Fruit fly (Drosophila melanogaster): Measurements from ENCODE around the gene CG45067.

The CG45067 gene

dm6 chr3L:3143383-3143962, 29.2 kb upstream of the CG45067 start, which contains the start of the genes CG11537 and Alg2 (continued):
- TF ChIP-seq Elba2 (GFP tag; optimal IDR thresholded peaks at IDR 0.05) (no peak), Dbx (GFP tag; IDR thresholded peaks at IDR 0.05) (no peak), CG4424 (GFP tag; optimal IDR thresholded peaks at IDR 0.05) (peak; percentile 11), Dfd (GFP tag; optimal IDR thresholded peaks at IDR 0.05) (no peak), crp (GFP tag; optimal IDR thresholded peaks at IDR 0.05) (peak in 1 of 2 experiments; percentile 80), CG16813 (GFP tag; IDR thresholded peaks at IDR 0.05; ENCODE audit: partially characterized antibody) (no peak), Opbp (GFP tag; IDR thresholded peaks at IDR 0.05; ENCODE audit: partially characterized antibody) (no peak), CG1024 (GFP tag; IDR thresholded peaks at IDR 0.05) (no peak), btn (GFP tag; optimal IDR thresholded peaks at IDR 0.05) (no peak), zf30C (GFP tag; optimal IDR thresholded peaks at IDR 0.05) (no peak), ham (GFP tag; IDR thresholded peaks at IDR 0.05) (no peak), CrebB (tag; optimal IDR thresholded peaks at IDR 0.05) (no peak), CG11247 (GFP tag; IDR thresholded peaks at IDR 0.05) (peak; percentile 36; the same call in 1 of the 2 replicates), ERR (GFP tag; optimal IDR thresholded peaks at IDR 0.05) (no peak), chinmo (GFP tag; IDR thresholded peaks at IDR 0.05; ENCODE audit: partially characterized antibody) (no peak), CG3838 (GFP tag; optimal IDR thresholded peaks at IDR 0.05) (no peak), Atf-2 (GFP tag; optimal IDR thresholded peaks at IDR 0.05) (no peak), CG12155 (GFP tag; optimal IDR thresholded peaks at IDR 0.05) (peak; percentile 28), wdn (GFP tag; IDR thresholded peaks at IDR 0.05) (no peak), Mad (GFP tag; optimal IDR thresholded peaks at IDR 0.05) (no peak), hth (optimal IDR thresholded peaks at IDR 0.05) (no peak), hbn (GFP tag; IDR thresholded peaks at IDR 0.05; ENCODE audit: partially characterized antibody) (no peak), B-H2 (GFP tag; optimal IDR thresholded peaks at IDR 0.05) (no peak), mirr (GFP tag; optimal IDR thresholded peaks at IDR 0.05) (no peak), tup (GFP tag; optimal IDR thresholded peaks at IDR 0.05) (no peak), CG13775 (GFP tag; optimal IDR thresholded peaks at IDR 0.05) (peak; percentile 25), salm (tag; optimal IDR thresholded peaks at IDR 0.05) (no peak), CG7839 (tag; optimal IDR thresholded peaks at IDR 0.05) (peak; percentile 21), ranshi (GFP tag; IDR thresholded peaks at IDR 0.05) (no peak), Nf-YA (GFP tag; IDR thresholded peaks at IDR 0.05) (no peak), Aef1 (GFP tag; IDR thresholded peaks at IDR 0.05) (no peak), gcm (GFP tag; optimal IDR thresholded peaks at IDR 0.05) (no peak), CG30403 (GFP tag; optimal IDR thresholded peaks at IDR 0.05) (peak; percentile 22), disco-r (GFP tag; optimal IDR thresholded peaks at IDR 0.05) (no peak), Lpt (GFP tag; optimal IDR thresholded peaks at IDR 0.05) (no peak), Sox102F (GFP tag; optimal IDR thresholded peaks at IDR 0.05) (no peak), ase (GFP tag; IDR thresholded peaks at IDR 0.05) (no peak), slbo (GFP tag; IDR thresholded peaks at IDR 0.05) (peak; percentile 75), knrl (GFP tag; IDR thresholded peaks at IDR 0.05; ENCODE audit: partially characterized antibody) (no peak), her (GFP tag; optimal IDR thresholded peaks at IDR 0.05) (no peak), jing (GFP tag; optimal IDR thresholded peaks at IDR 0.05) (no peak), esg (GFP tag; conservative IDR thresholded peaks at IDR 0.05) (no peak), Vsx1 (GFP tag; optimal IDR thresholded peaks at IDR 0.05) (no peak), CG8765 (GFP tag; IDR thresholded peaks at IDR 0.05) (no peak), Hey (tag; optimal IDR thresholded peaks at IDR 0.05) (no peak), CG4820 (GFP tag; optimal IDR thresholded peaks at IDR 0.05) (no peak), Drgx (GFP tag; IDR thresholded peaks at IDR 0.05) (no peak), Bteb2 (GFP tag; optimal IDR thresholded peaks at IDR 0.05) (no peak), CG11560 (tag; IDR thresholded peaks at IDR 0.05) (no peak), CG14965 (GFP tag; optimal IDR thresholded peaks at IDR 0.05; ENCODE audit: borderline replicate concordance) (no peak), maf-S (GFP tag; optimal IDR thresholded peaks at IDR 0.05) (no peak), bigmax (GFP tag; optimal IDR thresholded peaks at IDR 0.05) (no peak)

Measured in whole organism, embryonic.